Fruit fly (Drosophila melanogaster): Measurements from ENCODE around the gene CG2187.

- no peak for TF ChIP-seq Sin3A (optimal IDR thresholded peaks at IDR 0.05)
- TF ChIP-seq ttk (optimal IDR thresholded peaks at IDR 0.05), result no peak
- no peak for TF ChIP-seq insv (optimal IDR thresholded peaks at IDR 0.05)
Measured at dm6 chr3R:31706142-31706894, 52.1 kb downstream of the CG2187 start.
